Fruit fly (Drosophila melanogaster) Kc167 (cell line): Measurements from ENCODE around the gene CG31933.

Experiments used
- Sin3A ChIP-seq: fragments of >200 bp; optimal IDR thresholded peaks from 2 replicates; lab custom pipeline; 2018; ENCODE audit warnings: missing external identifiers
- h ChIP-seq: fragments of >200 bp; optimal IDR thresholded peaks from 3 replicates; lab custom pipeline; 2018; ENCODE audit warnings: missing external identifiers
- insv ChIP-seq: fragments of >200 bp; optimal IDR thresholded peaks from 3 replicates; lab custom pipeline; 2018; ENCODE audit warnings: missing external identifiers
- psq ChIP-seq: fragments of >200 bp; optimal IDR thresholded peaks from 2 replicates; lab custom pipeline; 2017; ENCODE audit warnings: missing external identifiers
- ttk ChIP-seq: sonication (Bioruptor generic); optimal IDR thresholded peaks from 2 replicates; lab custom pipeline; 2017; ENCODE audit warnings: missing external identifiers

DNA sequence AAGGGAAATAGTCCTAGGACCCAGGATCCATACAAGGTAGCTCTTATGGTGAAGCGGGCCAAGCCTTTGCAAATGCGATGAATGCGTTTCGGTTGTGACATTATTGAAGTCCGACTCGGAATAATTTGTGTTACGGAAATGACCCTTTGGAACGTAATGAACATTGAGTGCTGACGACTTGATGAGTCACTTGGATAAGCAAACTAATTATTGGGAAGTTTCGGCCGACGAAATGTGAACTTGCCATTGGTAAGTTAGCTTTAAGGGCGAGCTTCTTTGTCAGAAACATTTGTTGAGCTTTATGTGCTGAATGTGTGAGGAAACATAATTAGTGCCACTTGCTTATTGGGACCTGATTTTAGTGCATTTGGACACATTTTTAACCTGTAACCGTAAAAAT lies 28.3 kb downstream of the CG31933 start, which contains the start of gene Gr22a:
- no peak for TF ChIP-seq h
- no peak for TF ChIP-seq psq (lab: Kevin White, UChicago)
- TF ChIP-seq ttk (lab: Kevin White, UChicago), result no peak
- no peak for TF ChIP-seq insv (lab: Kevin White, UChicago)
- no peak for TF ChIP-seq Sin3A
